Fruit fly (Drosophila melanogaster): ENCODE results near the gene sick.

dm6 chr2L:19791321-19792281 lies 4.6 kb upstream of the sick start, which contains the start of the genes CdGAPr and CG10466:
- TF ChIP-seq CG8159 (tag; optimal IDR thresholded peaks at IDR 0.05), result no peak
- no peak for TF ChIP-seq CG9948 (tag; optimal IDR thresholded peaks at IDR 0.05)
- no peak for TF ChIP-seq CG34367 (tag; optimal IDR thresholded peaks at IDR 0.05)
- no peak for TF ChIP-seq CG17806 (tag; optimal IDR thresholded peaks at IDR 0.05)
- no peak for TF ChIP-seq CG10348 (GFP tag; IDR thresholded peaks at IDR 0.05)
